Worm (Caenorhabditis elegans) whole organism, L4/young adult: ENCODE results near the gene pygl-1.

Source experiments
- W03F9.2 ChIP-seq: fragments of 150-350 bp; optimal IDR thresholded peaks from 2 replicates; lab custom pipeline; 2014; ENCODE audit warnings: missing biosample characterization, missing genetic modification characterization
- dao-5 ChIP-seq: sonication (generic microtip); optimal IDR thresholded peaks from 2 replicates; lab custom pipeline; 2016; ENCODE audit warnings: missing genotype, missing genetic modification characterization, moderate library complexity, missing compliant biosample characterization
- him-1 ChIP-seq: sonication (generic microtip); optimal IDR thresholded peaks from 2 replicates; lab custom pipeline; 2016; ENCODE audit warnings: missing genotype, missing genetic modification reagents, missing genetic modification characterization, missing compliant biosample characterization

DNA sequence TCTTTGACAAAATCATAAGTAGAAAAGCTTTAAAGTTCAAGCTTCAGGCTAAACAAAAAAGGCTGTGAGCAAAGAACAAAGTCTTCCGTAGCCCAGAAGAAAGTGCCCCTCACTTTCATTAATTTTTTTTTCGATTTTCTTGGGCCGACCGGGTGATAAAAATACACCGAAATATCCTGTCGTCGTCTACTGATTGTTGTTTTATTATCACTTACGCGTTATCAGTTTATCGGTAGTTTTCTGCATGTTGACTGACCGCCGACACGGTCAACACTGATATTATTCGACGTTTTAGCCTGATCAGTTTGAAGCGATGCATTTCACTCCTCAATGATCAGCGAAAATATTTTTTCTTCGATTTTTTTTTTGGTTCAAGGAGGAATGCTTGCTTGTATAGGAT, 1.6 kb downstream of the pygl-1 start:
- TF ChIP-seq him-1 (tag; lab: Kevin White, UChicago) (no peak), dao-5 (no peak), W03F9.2 (tag; lab: Kevin White, UChicago) (no peak)
